Fruit fly (Drosophila melanogaster) whole organism, embryonic: ENCODE data around the gene CG4364.

Source experiments
- Asciz ChIP-seq: fragments of 200-800 bp; sonication (Bioruptor generic); optimal IDR thresholded peaks from 2 replicates; lab custom pipeline; 2017; ENCODE audit warnings: missing biosample characterization, mild to moderate bottlenecking, missing genetic modification characterization, missing genetic modification reagents
- C15 ChIP-seq: fragments of 200-800 bp; sonication (Bioruptor generic); IDR thresholded peaks from 3 replicates; pipeline ENCODE4 v1.3.6; 2022; ENCODE audit warnings: missing biosample characterization, missing genetic modification characterization
- CG10147 ChIP-seq: fragments of 200-800 bp; sonication (Bioruptor generic); optimal IDR thresholded peaks from 2 replicates; lab custom pipeline; 2019; ENCODE audit warnings: missing biosample characterization, mild to moderate bottlenecking, missing genetic modification characterization, moderate library complexity
- CG10267 ChIP-seq: fragments of 200-800 bp; sonication (Bioruptor generic); optimal IDR thresholded peaks from 2 replicates; lab custom pipeline; 2018; ENCODE audit warnings: missing biosample characterization, mild to moderate bottlenecking, missing genetic modification characterization, moderate library complexity
- CG14667 ChIP-seq: fragments of 200-800 bp; sonication (Bioruptor generic); IDR thresholded peaks from 2 replicates; pipeline ENCODE4 v1.3.6; 2022; ENCODE audit warnings: missing biosample characterization, missing genetic modification characterization
- CG15269 ChIP-seq: fragments of 200-800 bp; sonication (Bioruptor generic); optimal IDR thresholded peaks from 2 replicates; lab custom pipeline; 2018; ENCODE audit warnings: missing biosample characterization, mild to moderate bottlenecking, missing genetic modification characterization, moderate library complexity
- CG1647 ChIP-seq: fragments of 200-800 bp; sonication (Bioruptor generic); optimal IDR thresholded peaks from 3 replicates; lab custom pipeline; 2016; ENCODE audit warnings: missing biosample characterization, missing genetic modification characterization
- CG18619 ChIP-seq: fragments of 200-800 bp; sonication (Bioruptor generic); optimal IDR thresholded peaks from 3 replicates; lab custom pipeline; 2017; ENCODE audit warnings: missing biosample characterization, mild to moderate bottlenecking, missing genetic modification characterization
- CG18764 ChIP-seq: fragments of 200-800 bp; sonication (Bioruptor generic); optimal IDR thresholded peaks from 3 replicates; lab custom pipeline; 2016; ENCODE audit warnings: missing biosample characterization, missing genetic modification characterization
- CG2199 ChIP-seq: fragments of 200-800 bp; sonication (Bioruptor generic); IDR thresholded peaks from 3 replicates; pipeline ENCODE4 v1.3.6; 2022; ENCODE audit warnings: missing biosample characterization, missing genetic modification characterization
- CG2202 ChIP-seq: fragments of 200-800 bp; sonication (Bioruptor generic); optimal IDR thresholded peaks from 2 replicates; lab custom pipeline; 2018; ENCODE audit warnings: missing biosample characterization, mild to moderate bottlenecking, missing genetic modification characterization
- CG2678 ChIP-seq: fragments of 200-800 bp; sonication (Bioruptor generic); optimal IDR thresholded peaks from 3 replicates; lab custom pipeline; 2019; ENCODE audit warnings: missing biosample characterization, mild to moderate bottlenecking, missing genetic modification characterization, moderate library complexity
- CG34376 ChIP-seq: fragments of 200-800 bp; sonication (Bioruptor generic); optimal IDR thresholded peaks from 2 replicates; lab custom pipeline; 2018; ENCODE audit warnings: missing biosample characterization, mild to moderate bottlenecking, missing genetic modification characterization
- CG6175 ChIP-seq: fragments of 200-800 bp; sonication (Bioruptor generic); IDR thresholded peaks from 3 replicates; pipeline ENCODE4 v1.3.6; 2022; ENCODE audit warnings: missing biosample characterization, missing genetic modification characterization
- CG6683 ChIP-seq: fragments of 200-800 bp; sonication (Bioruptor generic); optimal IDR thresholded peaks from 2 replicates; lab custom pipeline; 2017; ENCODE audit warnings: missing biosample characterization, mild to moderate bottlenecking, missing genetic modification characterization, missing genetic modification reagents
- CG6765 ChIP-seq: fragments of 200-800 bp; sonication (Bioruptor generic); optimal IDR thresholded peaks from 3 replicates; lab custom pipeline; 2017; ENCODE audit warnings: missing biosample characterization, mild to moderate bottlenecking, missing genetic modification characterization
- CG7271 ChIP-seq: fragments of 200-800 bp; sonication (Bioruptor generic); optimal IDR thresholded peaks from 2 replicates; lab custom pipeline; 2018; ENCODE audit warnings: missing biosample characterization, mild to moderate bottlenecking, missing genetic modification characterization, moderate library complexity
- CG8944 ChIP-seq: fragments of 200-800 bp; sonication (Bioruptor generic); optimal IDR thresholded peaks from 3 replicates; lab custom pipeline; 2016; ENCODE audit warnings: missing biosample characterization, missing genetic modification characterization
- CG9215 ChIP-seq: fragments of 200-800 bp; sonication (Bioruptor generic); IDR thresholded peaks from 2 replicates; pipeline ENCODE4 v1.3.6; 2022; ENCODE audit warnings: missing biosample characterization, missing genetic modification characterization
- CG9876 ChIP-seq: fragments of 200-800 bp; sonication (Bioruptor generic); optimal IDR thresholded peaks from 2 replicates; lab custom pipeline; 2016; ENCODE audit warnings: missing biosample characterization, missing genetic modification characterization
- Camta ChIP-seq: fragments of 200-800 bp; sonication (Bioruptor generic); optimal IDR thresholded peaks from 2 replicates; lab custom pipeline; 2016; ENCODE audit warnings: missing biosample characterization, missing genetic modification characterization
- Dfd ChIP-seq, 2 experiments: fragments of >200 bp; optimal IDR thresholded peaks; 2 replicates each; lab custom pipeline; 2017; ENCODE audit warnings: missing biosample characterization in 2 of 2, missing genetic modification characterization in 2 of 2
- HHEX ChIP-seq: fragments of 200-800 bp; sonication (Bioruptor generic); optimal IDR thresholded peaks from 3 replicates; lab custom pipeline; 2017; ENCODE audit warnings: missing biosample characterization, mild to moderate bottlenecking, missing genetic modification characterization, missing genetic modification reagents
- Oli ChIP-seq: fragments of 200-800 bp; sonication (Bioruptor generic); optimal IDR thresholded peaks from 2 replicates; lab custom pipeline; 2018; ENCODE audit warnings: missing biosample characterization, mild to moderate bottlenecking, missing genetic modification characterization, moderate library complexity
- Sox100B ChIP-seq: fragments of 200-800 bp; sonication (Bioruptor generic); optimal IDR thresholded peaks from 3 replicates; lab custom pipeline; 2018; ENCODE audit warnings: missing biosample characterization, mild to moderate bottlenecking, missing genetic modification characterization
- Spps ChIP-seq: fragments of 200-800 bp; sonication (Bioruptor generic); optimal IDR thresholded peaks from 2 replicates; lab custom pipeline; 2018; ENCODE audit warnings: missing biosample characterization, mild to moderate bottlenecking, missing genetic modification characterization
- Sry-δ ChIP-seq: fragments of 200-800 bp; sonication (Bioruptor generic); optimal IDR thresholded peaks from 2 replicates; lab custom pipeline; 2016; ENCODE audit warnings: missing biosample characterization, missing genetic modification characterization
- ash1 ChIP-seq: fragments of 200-800 bp; sonication (Bioruptor generic); optimal IDR thresholded peaks from 2 replicates; lab custom pipeline; 2018; ENCODE audit warnings: missing biosample characterization, mild to moderate bottlenecking, missing genetic modification characterization
- bab2 ChIP-seq: fragments of 200-800 bp; sonication (Bioruptor generic); optimal IDR thresholded peaks from 2 replicates; lab custom pipeline; 2016; ENCODE audit warnings: missing biosample characterization, missing genetic modification characterization
- cad ChIP-seq: fragments of >200 bp; optimal IDR thresholded peaks from 2 replicates; lab custom pipeline; 2017; ENCODE audit warnings: missing biosample characterization, missing genetic modification characterization
- ci ChIP-seq: fragments of 200-800 bp; sonication (Bioruptor generic); IDR thresholded peaks from 3 replicates; pipeline ENCODE4 v1.3.6; 2022; ENCODE audit warnings: missing biosample characterization, missing genetic modification characterization
- disco-r ChIP-seq: fragments of 200-800 bp; sonication (Bioruptor generic); optimal IDR thresholded peaks from 2 replicates; lab custom pipeline; 2016; ENCODE audit warnings: missing biosample characterization, missing genetic modification characterization
- dmrt99B ChIP-seq: fragments of 200-800 bp; sonication (Bioruptor generic); optimal IDR thresholded peaks from 2 replicates; lab custom pipeline; 2018; ENCODE audit warnings: missing biosample characterization, mild to moderate bottlenecking, missing genetic modification characterization, moderate library complexity
- en ChIP-seq: fragments of 200-800 bp; sonication (Bioruptor generic); optimal IDR thresholded peaks from 2 replicates; lab custom pipeline; 2016; ENCODE audit warnings: missing biosample characterization, missing genetic modification characterization
- gro ChIP-seq: fragments of 200-800 bp; sonication (Bioruptor generic); optimal IDR thresholded peaks from 2 replicates; lab custom pipeline; 2016; ENCODE audit warnings: missing biosample characterization, missing genetic modification characterization
- hkb ChIP-seq, 2 experiments: fragments of 200-800 bp in 1 of 2; fragments of >200 bp in 1 of 2; sonication (Bioruptor generic) in 1 of 2; IDR thresholded peaks in 1 of 2; optimal IDR thresholded peaks in 1 of 2; 2 replicates each; pipeline versions ENCODE4 v1.3.6 to Lab custom; 2017 to 2022; ENCODE audit warnings: missing biosample characterization in 1 of 2, missing genetic modification characterization in 1 of 2
- maf-S ChIP-seq: fragments of 200-800 bp; sonication (Bioruptor generic); optimal IDR thresholded peaks from 2 replicates; lab custom pipeline; 2016; ENCODE audit warnings: missing biosample characterization, missing genetic modification characterization
- nmo ChIP-seq: fragments of 200-800 bp; sonication (Bioruptor generic); optimal IDR thresholded peaks from 2 replicates; lab custom pipeline; 2018; ENCODE audit warnings: missing biosample characterization, mild to moderate bottlenecking, missing genetic modification characterization, moderate library complexity
- pho ChIP-seq: fragments of 200-800 bp; sonication (Bioruptor generic); optimal IDR thresholded peaks from 2 replicates; lab custom pipeline; 2016; ENCODE audit warnings: missing biosample characterization, missing genetic modification characterization
- pnt ChIP-seq: fragments of 200-800 bp; sonication (Bioruptor generic); optimal IDR thresholded peaks from 3 replicates; lab custom pipeline; 2016; ENCODE audit warnings: missing biosample characterization, missing genetic modification characterization
- pros ChIP-seq: fragments of 200-800 bp; sonication (Bioruptor generic); optimal IDR thresholded peaks from 3 replicates; lab custom pipeline; 2019; ENCODE audit warnings: missing biosample characterization, mild to moderate bottlenecking, missing genetic modification characterization, moderate library complexity
- sd ChIP-seq: fragments of 200-800 bp; sonication (Bioruptor generic); optimal IDR thresholded peaks from 3 replicates; lab custom pipeline; 2018; ENCODE audit warnings: missing biosample characterization, mild to moderate bottlenecking, missing genetic modification characterization, moderate library complexity
- sim ChIP-seq: fragments of 200-800 bp; sonication (Bioruptor generic); IDR thresholded peaks from 2 replicates; pipeline ENCODE4 v1.3.6; 2022; ENCODE audit warnings: missing biosample characterization, missing genetic modification characterization
- stwl ChIP-seq: fragments of 200-800 bp; sonication (Bioruptor generic); optimal IDR thresholded peaks from 3 replicates; lab custom pipeline; 2018; ENCODE audit warnings: missing biosample characterization, mild to moderate bottlenecking, missing genetic modification characterization, moderate library complexity
- tll ChIP-seq, 2 experiments: fragments of 200-800 bp in 1 of 2; fragments of >200 bp in 1 of 2; sonication (Bioruptor generic) in 1 of 2; optimal IDR thresholded peaks; 2 replicates each; lab custom pipeline; 2017 to 2019; ENCODE audit warnings: missing biosample characterization in 2 of 2, missing genetic modification characterization in 2 of 2, mild to moderate bottlenecking in 1 of 2, moderate library complexity in 1 of 2
- tna ChIP-seq: fragments of 200-800 bp; sonication (Bioruptor generic); IDR thresholded peaks from 2 replicates; pipeline ENCODE4 v1.3.6; 2022; ENCODE audit warnings: missing biosample characterization, missing genetic modification characterization; ENCODE audit not compliant: partially characterized antibody
- trh ChIP-seq: fragments of 200-800 bp; sonication (Bioruptor generic); optimal IDR thresholded peaks from 2 replicates; lab custom pipeline; 2016; ENCODE audit warnings: missing biosample characterization, missing genetic modification characterization
- tup ChIP-seq: fragments of 200-800 bp; sonication (Bioruptor generic); optimal IDR thresholded peaks from 2 replicates; lab custom pipeline; 2016; ENCODE audit warnings: missing biosample characterization, mild to moderate bottlenecking, missing genetic modification characterization, moderate library complexity
- unc-4 ChIP-seq: fragments of 200-800 bp; sonication (Bioruptor generic); IDR thresholded peaks from 2 replicates; pipeline ENCODE4 v1.3.6; 2022; ENCODE audit warnings: missing biosample characterization, missing genetic modification characterization; ENCODE audit not compliant: partially characterized antibody
- unpg ChIP-seq: fragments of 200-800 bp; sonication (Bioruptor generic); optimal IDR thresholded peaks from 3 replicates; lab custom pipeline; 2018; ENCODE audit warnings: missing biosample characterization, mild to moderate bottlenecking, missing genetic modification characterization, moderate library complexity

The CG4364 gene

dm6 chr2L:9758856-9759255 is 47.8 kb upstream of the CG4364 start (continued):
- TF ChIP-seq CG15269 (tag; lab: Kevin White, UChicago): peak; percentile 47
- TF ChIP-seq CG9876 (GFP tag; lab: Kevin White, UChicago): peak; percentile 17
- no peak for TF ChIP-seq HHEX (GFP tag; lab: Kevin White, UChicago)
- no peak for TF ChIP-seq CG18619 (GFP tag; lab: Kevin White, UChicago)
- TF ChIP-seq disco-r (GFP tag; lab: Kevin White, UChicago): no peak
- TF ChIP-seq bab2 (GFP tag; lab: Kevin White, UChicago): peak; percentile 58
- TF ChIP-seq Dfd (GFP tag; optimal IDR thresholded peaks at IDR 0.05; lab: Kevin White, UChicago): no peak
- no peak for TF ChIP-seq pnt
- no peak for TF ChIP-seq pros (GFP tag; lab: Kevin White, UChicago)
- TF ChIP-seq trh: no peak
- TF ChIP-seq CG8944 (GFP tag; lab: Kevin White, UChicago): peak; percentile 64
- peak; percentile 93 for TF ChIP-seq Sry-δ (GFP tag; lab: Kevin White, UChicago)
- TF ChIP-seq nmo (GFP tag; lab: Kevin White, UChicago): peak; percentile 46
- peak; percentile 58 for TF ChIP-seq CG2678
- TF ChIP-seq C15 (GFP tag; lab: Robert Waterston, UW): no peak
- TF ChIP-seq hkb (optimal IDR thresholded peaks at IDR 0.05; lab: Kevin White, UChicago): no peak
- no peak for TF ChIP-seq hkb (GFP tag; IDR thresholded peaks at IDR 0.05; lab: Robert Waterston, UW)
- peak; percentile 53 for TF ChIP-seq CG1647
- TF ChIP-seq en (GFP tag; lab: Kevin White, UChicago): no peak
- peak; percentile 1 for TF ChIP-seq maf-S (GFP tag; lab: Kevin White, UChicago)
- TF ChIP-seq pho (GFP tag; lab: Kevin White, UChicago): peak; percentile 67
- TF ChIP-seq CG10147 (GFP tag; lab: Kevin White, UChicago): peak; percentile 23
- peak; percentile 82; the same call in 1 of the 3 replicates for TF ChIP-seq CG2199 (GFP tag; lab: Robert Waterston, UW)
- peak; percentile 57; the same call in 1 of the 2 replicates for TF ChIP-seq CG9215
- peak; percentile 27 for TF ChIP-seq unpg (GFP tag; lab: Kevin White, UChicago)
- TF ChIP-seq CG34376: peak; percentile 43
- TF ChIP-seq ash1: peak; percentile 67
- no peak for TF ChIP-seq cad (GFP tag; lab: Kevin White, UChicago)
- no peak for TF ChIP-seq CG2202
- no peak for TF ChIP-seq tll (GFP tag; optimal IDR thresholded peaks at IDR 0.05; lab: Kevin White, UChicago)
- no peak for TF ChIP-seq Spps (tag; lab: Kevin White, UChicago)
- no peak for TF ChIP-seq CG6683 (GFP tag; lab: Kevin White, UChicago)
- TF ChIP-seq Camta (GFP tag; lab: Kevin White, UChicago): no peak
- peak; percentile 83 for TF ChIP-seq stwl (tag; lab: Kevin White, UChicago)
- peak; percentile 96 for TF ChIP-seq CG6175
- no peak for TF ChIP-seq Asciz (GFP tag; lab: Kevin White, UChicago)
- peak; percentile 67; the same call in 2 of the 3 replicates for TF ChIP-seq ci (GFP tag; lab: Robert Waterston, UW)
- TF ChIP-seq Oli: peak; percentile 16
- peak; percentile 73 for TF ChIP-seq CG10267 (tag; lab: Kevin White, UChicago)
- no peak for TF ChIP-seq sd
- TF ChIP-seq CG7271 (tag; lab: Kevin White, UChicago): no peak
- no peak for TF ChIP-seq Sox100B (GFP tag; lab: Kevin White, UChicago)
- TF ChIP-seq tna (GFP tag; lab: Robert Waterston, UW): peak; percentile 86
- peak; percentile 19 for TF ChIP-seq dmrt99B (tag; lab: Kevin White, UChicago)
- no peak for TF ChIP-seq sim (GFP tag; lab: Robert Waterston, UW)
- TF ChIP-seq tup: no peak
- peak; percentile 3 for TF ChIP-seq CG18764
- TF ChIP-seq CG6765 (GFP tag; lab: Kevin White, UChicago): no peak
- TF ChIP-seq unc-4 (GFP tag; lab: Robert Waterston, UW): peak; percentile 95
- TF ChIP-seq CG14667: peak; percentile 43
- TF ChIP-seq gro: peak; percentile 11
